Worm (Caenorhabditis elegans) whole organism, late embryonic: Measurements from ENCODE around the gene F59E11.5.

Experiments
- C08G9.2 ChIP-seq: sonication (generic microtip); optimal IDR thresholded peaks from 2 replicates; lab custom pipeline; 2016; ENCODE audit warnings: mild to moderate bottlenecking, missing genetic modification characterization, moderate library complexity, missing compliant biosample characterization
- ahr-1 ChIP-seq: sonication (generic microtip); optimal IDR thresholded peaks from 2 replicates; lab custom pipeline; 2016; ENCODE audit warnings: missing genetic modification characterization, missing compliant biosample characterization
- dmd-4 ChIP-seq: sonication (generic microtip); optimal IDR thresholded peaks from 2 replicates; lab custom pipeline; 2016; ENCODE audit warnings: borderline replicate concordance, missing genetic modification characterization, missing compliant biosample characterization
- elt-2 ChIP-seq: sonication (generic microtip); optimal IDR thresholded peaks from 2 replicates; lab custom pipeline; 2016; ENCODE audit warnings: missing genetic modification reagents, missing genetic modification characterization, missing compliant biosample characterization
- eyg-1 ChIP-seq: sonication (generic microtip); optimal IDR thresholded peaks from 2 replicates; lab custom pipeline; 2016; ENCODE audit warnings: missing genotype, missing genetic modification characterization, missing compliant biosample characterization
- fax-1 ChIP-seq: sonication (generic microtip); optimal IDR thresholded peaks from 2 replicates; lab custom pipeline; 2016; ENCODE audit warnings: missing genotype, missing genetic modification characterization, missing compliant biosample characterization
- gmeb-2 ChIP-seq: sonication (generic microtip); optimal IDR thresholded peaks from 2 replicates; lab custom pipeline; 2016; ENCODE audit warnings: missing genetic modification characterization, inconsistent platforms, missing compliant biosample characterization
- hlh-6 ChIP-seq: sonication (generic microtip); optimal IDR thresholded peaks from 2 replicates; lab custom pipeline; 2016; ENCODE audit warnings: missing genotype, missing genetic modification characterization, missing compliant biosample characterization
- hlh-8 ChIP-seq: sonication (generic microtip); optimal IDR thresholded peaks from 2 replicates; lab custom pipeline; 2016; ENCODE audit warnings: missing genotype, missing genetic modification characterization, missing compliant biosample characterization
- lim-6 ChIP-seq: sonication (generic microtip); optimal IDR thresholded peaks from 2 replicates; lab custom pipeline; 2016; ENCODE audit warnings: missing genetic modification characterization, missing compliant biosample characterization
- nhr-11 ChIP-seq: fragments of 150-350 bp; optimal IDR thresholded peaks from 2 replicates; lab custom pipeline; 2014; ENCODE audit warnings: missing biosample characterization, missing genetic modification characterization
- nhr-232 ChIP-seq: sonication (generic microtip); optimal IDR thresholded peaks from 2 replicates; lab custom pipeline; 2016; ENCODE audit warnings: missing genetic modification characterization, missing compliant biosample characterization
- pag-3 ChIP-seq: sonication (generic microtip); optimal IDR thresholded peaks from 2 replicates; lab custom pipeline; 2016; ENCODE audit warnings: missing compliant biosample characterization, missing genetic modification characterization, borderline replicate concordance
- pha-2 ChIP-seq: sonication (generic microtip); optimal IDR thresholded peaks from 2 replicates; lab custom pipeline; 2017; ENCODE audit warnings: mild to moderate bottlenecking, missing genetic modification characterization, missing compliant biosample characterization
- pha-4 ChIP-seq: fragments of 150-350 bp; optimal IDR thresholded peaks from 2 replicates; lab custom pipeline; 2018; ENCODE audit warnings: missing biosample characterization, missing genetic modification reagents, missing genetic modification characterization
- pqm-1 ChIP-seq: sonication (generic microtip); optimal IDR thresholded peaks from 2 replicates; lab custom pipeline; 2016; ENCODE audit warnings: missing genetic modification characterization, missing compliant biosample characterization
- pros-1 ChIP-seq: fragments of 150-350 bp; optimal IDR thresholded peaks from 2 replicates; lab custom pipeline; 2014; ENCODE audit warnings: missing biosample characterization, missing genetic modification reagents, missing genetic modification characterization
- rnt-1 ChIP-seq: sonication (generic microtip); optimal IDR thresholded peaks from 2 replicates; lab custom pipeline; 2016; ENCODE audit warnings: missing genetic modification characterization, missing compliant biosample characterization
- unc-86 ChIP-seq: sonication (generic microtip); optimal IDR thresholded peaks from 2 replicates; lab custom pipeline; 2016; ENCODE audit warnings: missing genetic modification characterization, missing compliant biosample characterization
- ztf-16 ChIP-seq: sonication (generic microtip); optimal IDR thresholded peaks from 2 replicates; lab custom pipeline; 2017; ENCODE audit warnings: missing genetic modification characterization, missing compliant biosample characterization

The F59E11.5 gene

ce11 chrV:9044871-9045270 lies 50.0 kb downstream of the F59E11.5 start, which contains the start of gene nhr-30:
Gene nhr-30, plus strand, starts transcription at chrV:9045171.
- TF ChIP-seq gmeb-2 (no peak), nhr-11 (tag; lab: Kevin White, UChicago) (no peak), pqm-1 (tag; lab: Kevin White, UChicago) (no peak), dmd-4 (tag; lab: Kevin White, UChicago) (no peak), hlh-8 (tag; lab: Kevin White, UChicago) (no peak), lim-6 (tag; lab: Kevin White, UChicago) (no peak), C08G9.2 (no peak), ztf-16 (tag; lab: Kevin White, UChicago) (no peak), eyg-1 (no peak), rnt-1 (tag; lab: Kevin White, UChicago) (no peak), fax-1 (no peak), ahr-1 (tag; lab: Kevin White, UChicago) (no peak), pha-2 (tag; lab: Kevin White, UChicago) (no peak), nhr-232 (tag; lab: Kevin White, UChicago) (no peak), hlh-6 (no peak), pha-4 (tag; lab: Kevin White, UChicago) (no peak), unc-86 (no peak), elt-2 (tag; lab: Kevin White, UChicago) (no peak), pros-1 (tag; lab: Kevin White, UChicago) (no peak), pag-3 (tag; lab: Kevin White, UChicago) (no peak)
- TF ChIP-seq, all 69 proteins: peak for 0
